Fruit fly (Drosophila melanogaster): Measurements from ENCODE around the gene Lam.

Lam gene

dm6 chr2L:5523848-5524473, 18.3 kb upstream of the Lam start, which contains the start of the genes Vps52 and Elp4 (continued):
- TF ChIP-seq HLH54F (GFP tag; optimal IDR thresholded peaks at IDR 0.05) = peak; percentile 47
- peak; percentile 65; the same call in 1 of the 2 replicates for TF ChIP-seq CG32767 (GFP tag; IDR thresholded peaks at IDR 0.05)
- peak; percentile 73 for TF ChIP-seq CG3847 (GFP tag; IDR thresholded peaks at IDR 0.05)
- peak; percentile 65 for TF ChIP-seq CG11247 (GFP tag; IDR thresholded peaks at IDR 0.05)
- TF ChIP-seq CG7357 (GFP tag; IDR thresholded peaks at IDR 0.05) = 0 out of 3 replicates have a peak, but pooled peaks have one; percentile 32
- peak; percentile 29 for TF ChIP-seq CG6654 (GFP tag; optimal IDR thresholded peaks at IDR 0.05)
- peak; percentile 8 for TF ChIP-seq CG1792 (GFP tag; optimal IDR thresholded peaks at IDR 0.05)
- no peak for TF ChIP-seq CG10321 (GFP tag; IDR thresholded peaks at IDR 0.05)
- peak; percentile 61 for TF ChIP-seq CG8388 (GFP tag; optimal IDR thresholded peaks at IDR 0.05)
- TF ChIP-seq chm (GFP tag; IDR thresholded peaks at IDR 0.05) = no peak
- TF ChIP-seq pan (optimal IDR thresholded peaks at IDR 0.05) = no peak
- TF ChIP-seq pan (GFP tag; optimal IDR thresholded peaks at IDR 0.05 in 1 of 2, IDR thresholded peaks at IDR 0.05 in 1 of 2) = peak in 1 of 2 experiments; percentile 76
- TF ChIP-seq zf30C (GFP tag; optimal IDR thresholded peaks at IDR 0.05) = no peak
- TF ChIP-seq Dad (GFP tag; optimal IDR thresholded peaks at IDR 0.05) = peak; percentile 10
- TF ChIP-seq fd102C (GFP tag; optimal IDR thresholded peaks at IDR 0.05) = no peak
- peak; percentile 57; the same call in 1 of the 2 replicates for TF ChIP-seq ranshi (GFP tag; IDR thresholded peaks at IDR 0.05)
- TF ChIP-seq peb (GFP tag; IDR thresholded peaks at IDR 0.05) = peak; percentile 36; the same call in 1 of the 2 replicates
- no peak for TF ChIP-seq sim (GFP tag; IDR thresholded peaks at IDR 0.05)
- TF ChIP-seq CG15011 (GFP tag; optimal IDR thresholded peaks at IDR 0.05) = no peak
- 0 out of 2 replicates have a peak, but pooled peaks have one; percentile 41 for TF ChIP-seq onecut (GFP tag; IDR thresholded peaks at IDR 0.05)
- no peak for TF ChIP-seq CG11696 (GFP tag; IDR thresholded peaks at IDR 0.05)
- TF ChIP-seq abd-A (tag; optimal IDR thresholded peaks at IDR 0.05) = no peak
- peak; percentile 63 for TF ChIP-seq HHEX (GFP tag; optimal IDR thresholded peaks at IDR 0.05)
- TF ChIP-seq CG1024 (GFP tag; IDR thresholded peaks at IDR 0.05) = peak; percentile 41; the same call in 1 of the 2 replicates
- TF ChIP-seq Asciz (GFP tag; optimal IDR thresholded peaks at IDR 0.05) = no peak
- no peak for TF ChIP-seq CG4707 (GFP tag; optimal IDR thresholded peaks at IDR 0.05)
- TF ChIP-seq gem (tag; optimal IDR thresholded peaks at IDR 0.05) = peak; percentile 88
- TF ChIP-seq grau (tag; optimal IDR thresholded peaks at IDR 0.05) = peak; percentile 82
- peak; percentile 50 for TF ChIP-seq pzg (GFP tag; optimal IDR thresholded peaks at IDR 0.05)
- TF ChIP-seq Sox102F (GFP tag; optimal IDR thresholded peaks at IDR 0.05) = no peak
- peak; percentile 49 for TF ChIP-seq CG34376 (GFP tag; optimal IDR thresholded peaks at IDR 0.05)
- peak; percentile 16 for TF ChIP-seq CG33213 (GFP tag; optimal IDR thresholded peaks at IDR 0.05)
- TF ChIP-seq CG1529 (GFP tag; optimal IDR thresholded peaks at IDR 0.05) = peak; percentile 27
- peak; percentile 70 for TF ChIP-seq CG15696 (tag; optimal IDR thresholded peaks at IDR 0.05)
- no peak for TF ChIP-seq CG6813 (GFP tag; optimal IDR thresholded peaks at IDR 0.05)
- TF ChIP-seq Dip3 (GFP tag; optimal IDR thresholded peaks at IDR 0.05) = peak; percentile 47
- TF ChIP-seq Deaf1 (tag; optimal IDR thresholded peaks at IDR 0.05) = peak; percentile 51
- TF ChIP-seq ash1 (GFP tag; optimal IDR thresholded peaks at IDR 0.05) = no peak
- peak; percentile 51 for TF ChIP-seq CG6765 (GFP tag; optimal IDR thresholded peaks at IDR 0.05)
- TF ChIP-seq danr (GFP tag; IDR thresholded peaks at IDR 0.05) = no peak
- TF ChIP-seq CG10959 (GFP tag; IDR thresholded peaks at IDR 0.05) = no peak
- peak; percentile 50; the same call in 1 of the 2 replicates for TF ChIP-seq CG4404 (GFP tag; IDR thresholded peaks at IDR 0.05)
- peak; percentile 65 for TF ChIP-seq CG10979 (tag; optimal IDR thresholded peaks at IDR 0.05)
- 0 out of 4 replicates have a peak, but pooled peaks have one; percentile 55 for TF ChIP-seq chinmo (GFP tag; IDR thresholded peaks at IDR 0.05; ENCODE audit: partially characterized antibody)
- peak; percentile 39 for TF ChIP-seq CG15514 (GFP tag; optimal IDR thresholded peaks at IDR 0.05)
- TF ChIP-seq Ssrp (tag; optimal IDR thresholded peaks at IDR 0.05) = peak; percentile 81
- TF ChIP-seq CG9932 (GFP tag; IDR thresholded peaks at IDR 0.05) = peak; percentile 76
- peak; percentile 3 for TF ChIP-seq Sin3A (optimal IDR thresholded peaks at IDR 0.05)
- peak; percentile 84 for TF ChIP-seq CG2120 (GFP tag; optimal IDR thresholded peaks at IDR 0.05)
- peak; percentile 25 for TF ChIP-seq CG3838 (GFP tag; optimal IDR thresholded peaks at IDR 0.05)

Measured in whole organism, embryonic.